Fruit fly (Drosophila melanogaster): ENCODE data around the gene obst-F.

Gene obst-F

DNA sequence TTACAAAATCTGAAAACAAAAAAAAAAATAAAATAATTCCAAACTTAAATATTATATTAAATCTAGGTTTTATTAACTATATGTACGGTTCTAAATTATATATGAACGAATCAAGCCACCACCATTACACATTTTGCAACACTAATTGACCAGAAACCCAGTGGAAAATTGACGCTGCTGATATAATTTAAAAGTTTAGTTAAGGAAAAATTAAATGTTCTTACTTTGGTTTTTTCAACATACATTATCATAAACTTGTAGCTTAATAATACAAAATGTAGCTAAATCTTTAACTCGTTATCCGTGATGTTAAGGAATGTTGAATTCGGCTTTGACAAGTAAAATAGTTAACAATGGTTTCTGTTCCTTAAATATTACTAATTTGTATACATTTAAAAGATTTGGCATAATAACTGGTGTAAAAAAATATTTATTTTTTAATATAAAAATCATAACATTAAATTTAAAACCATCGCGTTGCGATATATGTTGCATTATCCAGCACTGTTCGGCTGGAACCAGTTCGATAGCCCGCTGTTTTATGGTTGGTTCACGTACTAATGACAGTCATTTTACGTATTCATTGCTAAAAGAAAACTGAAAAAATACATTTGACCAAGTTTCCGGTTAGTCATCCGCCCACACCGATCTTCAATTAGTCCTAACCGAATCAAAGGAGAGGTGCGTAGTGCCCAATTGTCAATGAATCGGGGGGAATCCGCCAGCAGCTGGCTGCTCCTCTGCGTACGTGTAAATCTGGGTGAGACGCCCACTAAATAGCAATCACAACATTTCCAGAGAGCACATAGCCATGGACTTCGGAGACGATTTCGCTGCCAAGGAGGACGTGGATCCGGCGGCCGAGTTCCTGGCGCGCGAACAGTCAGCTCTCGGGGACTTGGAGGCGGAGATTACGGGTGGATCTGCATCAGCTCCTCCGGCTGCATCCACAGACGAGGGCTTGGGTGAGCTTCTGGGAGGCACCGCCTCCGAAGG, 40.8 kb upstream of the obst-F start (continued):
- TF ChIP-seq dsx (GFP tag; optimal IDR thresholded peaks at IDR 0.05; ENCODE audit: poor library complexity, severe bottlenecking) (peak; percentile 41), esn (GFP tag; optimal IDR thresholded peaks at IDR 0.05) (peak; percentile 69), CG7368 (GFP tag; optimal IDR thresholded peaks at IDR 0.05) (peak; percentile 22), Gug (GFP tag; IDR thresholded peaks at IDR 0.05) (peak; percentile 16; the same call in 1 of the 2 replicates), CG10631 (GFP tag; optimal IDR thresholded peaks at IDR 0.05) (peak; percentile 69), Hr39 (GFP tag; optimal IDR thresholded peaks at IDR 0.05) (peak; percentile 33), Ets21C (GFP tag; optimal IDR thresholded peaks at IDR 0.05) (peak; percentile 18), spab (GFP tag; optimal IDR thresholded peaks at IDR 0.05) (peak; percentile 16), cyc (GFP tag; optimal IDR thresholded peaks at IDR 0.05) (peak; percentile 46), CG10669 (GFP tag; optimal IDR thresholded peaks at IDR 0.05) (peak; percentile 45), CG3919 (GFP tag; optimal IDR thresholded peaks at IDR 0.05) (peak; percentile 58), CG4318 (GFP tag; optimal IDR thresholded peaks at IDR 0.05) (peak; percentile 55), vri (GFP tag; optimal IDR thresholded peaks at IDR 0.05) (peak; percentile 4), CG6163 (GFP tag; IDR thresholded peaks at IDR 0.05) (peak; percentile 61), Smox (GFP tag; optimal IDR thresholded peaks at IDR 0.05) (peak; percentile 52), achi (GFP tag; optimal IDR thresholded peaks at IDR 0.05) (peak; percentile 63), Sox102F (GFP tag; optimal IDR thresholded peaks at IDR 0.05) (peak; percentile 52), eg (GFP tag; IDR thresholded peaks at IDR 0.05) (peak; percentile 68), dac (GFP tag; optimal IDR thresholded peaks at IDR 0.05) (no peak), Hr38 (GFP tag; optimal IDR thresholded peaks at IDR 0.05) (no peak), CG6276 (GFP tag; optimal IDR thresholded peaks at IDR 0.05) (no peak)

DNA sequence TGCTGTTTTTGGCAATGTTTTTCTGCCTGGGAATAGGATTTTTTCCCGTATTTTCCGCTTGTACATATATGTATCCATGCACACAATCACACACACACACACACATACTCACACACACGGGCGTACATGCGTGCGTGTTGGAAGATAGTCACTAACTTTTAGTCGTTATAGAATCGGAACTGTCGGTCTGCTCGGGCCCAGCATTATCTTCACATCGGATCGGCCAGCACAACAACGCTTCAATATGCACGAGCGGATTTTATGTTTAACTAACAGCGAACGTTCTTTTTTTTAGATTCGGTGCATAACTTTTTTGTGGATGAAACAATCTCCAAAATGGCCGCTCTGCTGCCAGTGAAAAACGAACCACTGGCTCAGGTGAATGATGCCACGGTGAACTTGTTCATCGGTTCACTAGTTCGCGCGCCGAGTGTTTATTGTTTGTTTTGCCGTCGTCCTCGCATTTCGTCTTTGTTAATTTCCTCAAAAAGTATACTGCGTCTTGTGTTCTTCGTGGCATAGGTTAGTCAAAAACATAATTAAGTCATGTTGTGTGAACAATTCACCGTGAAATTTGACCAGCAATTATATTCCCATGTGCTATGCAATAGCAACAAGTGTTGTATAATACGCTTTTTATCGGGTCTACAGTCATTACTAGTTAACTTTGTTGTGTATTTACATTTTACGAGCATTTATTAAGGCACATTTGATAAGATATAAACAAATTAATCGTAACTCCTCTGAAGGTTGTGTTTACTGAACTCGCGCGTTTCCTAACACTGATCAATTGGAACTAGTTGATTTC, 39.9 kb upstream of the obst-F start, which contains the start of the genes CG6951 and CG17233:
TSS of gene CG6951 (plus strand) at position 105 of the 808 bp plus-strand sequence.
TSS of gene CG17233 (minus strand) at position 741 of the 808 bp plus-strand sequence.
- no peak for TF ChIP-seq Eip78C (GFP tag)
- no peak for TF ChIP-seq Gug (GFP tag; IDR thresholded peaks at IDR 0.05)
- TF ChIP-seq esn (GFP tag; optimal IDR thresholded peaks at IDR 0.05): no peak
- no peak for TF ChIP-seq CG10631 (GFP tag; optimal IDR thresholded peaks at IDR 0.05)
- peak; percentile 89 for TF ChIP-seq fkh (GFP tag; optimal IDR thresholded peaks at IDR 0.05)
- TF ChIP-seq spab (GFP tag; optimal IDR thresholded peaks at IDR 0.05): no peak
- TF ChIP-seq lz (GFP tag; optimal IDR thresholded peaks at IDR 0.05): no peak

DNA sequence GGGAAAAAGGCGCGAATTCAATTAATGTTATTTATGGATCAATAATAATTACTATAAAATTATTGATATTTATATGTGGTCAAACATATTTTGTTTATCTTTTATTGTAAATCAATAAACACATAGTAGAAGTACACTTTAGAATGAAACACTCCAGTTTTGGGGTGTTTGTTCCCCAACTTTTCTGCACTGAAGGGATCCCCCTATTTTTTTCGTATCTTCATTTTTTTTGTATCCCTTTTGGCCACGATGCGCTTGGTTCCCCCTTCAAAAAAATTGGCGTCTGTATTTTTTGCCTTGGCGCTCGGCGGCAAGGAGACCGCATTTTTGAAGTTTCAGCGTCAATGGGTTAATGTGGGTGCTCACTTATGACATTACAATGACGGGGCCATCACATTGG, 39.3 kb upstream of the obst-F start, which contains the start of gene Clc:
TSS of gene Clc (plus strand) at position 301 of the 400 bp plus-strand sequence.
- TF ChIP-seq Sox15 (GFP tag; optimal IDR thresholded peaks at IDR 0.05) (no peak), topi (GFP tag; optimal IDR thresholded peaks at IDR 0.05) (no peak), Eip93F (GFP tag; optimal IDR thresholded peaks at IDR 0.05) (no peak), CG10669 (GFP tag; optimal IDR thresholded peaks at IDR 0.05) (no peak), Hr39 (GFP tag; optimal IDR thresholded peaks at IDR 0.05) (no peak), ss (GFP tag; optimal IDR thresholded peaks at IDR 0.05) (no peak), Hr4 (GFP tag; optimal IDR thresholded peaks at IDR 0.05) (no peak), vri (GFP tag; optimal IDR thresholded peaks at IDR 0.05) (no peak), CG6792 (GFP tag; optimal IDR thresholded peaks at IDR 0.05) (no peak), CG8319 (GFP tag; optimal IDR thresholded peaks at IDR 0.05) (no peak), CG4318 (GFP tag; optimal IDR thresholded peaks at IDR 0.05) (no peak), CG32006 (GFP tag; optimal IDR thresholded peaks at IDR 0.05) (no peak), Gug (GFP tag; IDR thresholded peaks at IDR 0.05) (no peak)
